Fruit fly (Drosophila melanogaster): ENCODE data around the gene CG32856.

Gene CG32856

dm6 chr3R:15972298-15972978 lies 7.3 kb upstream of the CG32856 start, which contains the start of gene mor:
Gene mor, minus strand, starts transcription at chr3R:15972913.
- no peak for TF ChIP-seq HLH106 (tag; optimal IDR thresholded peaks at IDR 0.05)
- TF ChIP-seq GATAd (GFP tag; optimal IDR thresholded peaks at IDR 0.05) = no peak
- no peak for TF ChIP-seq CG32264 (GFP tag; optimal IDR thresholded peaks at IDR 0.05)

- TF ChIP-seq sv (GFP tag; optimal IDR thresholded peaks at IDR 0.05) (no peak), dmrt93B (GFP tag; optimal IDR thresholded peaks at IDR 0.05) (no peak), Myc (optimal IDR thresholded peaks at IDR 0.05) (no peak), Hnf4 (GFP tag; optimal IDR thresholded peaks at IDR 0.05) (peak; percentile 66), Jra (GFP tag; optimal IDR thresholded peaks at IDR 0.05) (peak; percentile 55)
Observed at dm6 chr3R:15963690-15964281, 1.4 kb downstream of the CG32856 start, which contains the start of the genes CG4287 and CG5516. Gene CG4287, minus strand, starts transcription at chr3R:15963867. Gene CG5516, plus strand, starts transcription at chr3R:15963884.

- TF ChIP-seq CrebA (GFP tag; optimal IDR thresholded peaks at IDR 0.05; ENCODE audit: borderline replicate concordance) (no peak), Hr83 (GFP tag; optimal IDR thresholded peaks at IDR 0.05; ENCODE audit: poor library complexity, severe bottlenecking) (no peak), br (GFP tag; optimal IDR thresholded peaks at IDR 0.05) (no peak), CG32264 (GFP tag; optimal IDR thresholded peaks at IDR 0.05) (no peak), h (GFP tag; optimal IDR thresholded peaks at IDR 0.05) (no peak), rgr (GFP tag; optimal IDR thresholded peaks at IDR 0.05) (no peak), brk (GFP tag; optimal IDR thresholded peaks at IDR 0.05) (no peak), Dfd (GFP tag; optimal IDR thresholded peaks at IDR 0.05) (no peak), lola (GFP tag; optimal IDR thresholded peaks at IDR 0.05) (no peak), psq (GFP tag; optimal IDR thresholded peaks at IDR 0.05) (no peak), Abd-B (GFP tag; optimal IDR thresholded peaks at IDR 0.05) (no peak), Dif (GFP tag; optimal IDR thresholded peaks at IDR 0.05; ENCODE audit: partially characterized antibody) (no peak), Sp1 (GFP tag; optimal IDR thresholded peaks at IDR 0.05) (no peak), pan (optimal IDR thresholded peaks at IDR 0.05) (no peak), fru (GFP tag; optimal IDR thresholded peaks at IDR 0.05) (no peak), Mio (GFP tag; optimal IDR thresholded peaks at IDR 0.05) (no peak), N (GFP tag; optimal IDR thresholded peaks at IDR 0.05) (no peak), Jra (GFP tag; optimal IDR thresholded peaks at IDR 0.05) (no peak), dmrt93B (GFP tag; optimal IDR thresholded peaks at IDR 0.05) (no peak), foxo (GFP tag; optimal IDR thresholded peaks at IDR 0.05) (no peak)
Observed at dm6 chr3R:15950843-15951242, 14.3 kb downstream of the CG32856 start, which contains the start of the genes CG31088 and CG46383. Gene CG31088, minus strand, starts transcription at chr3R:15950943. Gene CG46383, minus strand, starts transcription at chr3R:15950943.

- TF ChIP-seq Jra (GFP tag; optimal IDR thresholded peaks at IDR 0.05) (no peak), GATAd (GFP tag; optimal IDR thresholded peaks at IDR 0.05) (no peak), Hnf4 (GFP tag; optimal IDR thresholded peaks at IDR 0.05) (no peak), dsf (GFP tag; optimal IDR thresholded peaks at IDR 0.05; ENCODE audit: borderline replicate concordance) (no peak), pan (optimal IDR thresholded peaks at IDR 0.05) (no peak), rgr (GFP tag; optimal IDR thresholded peaks at IDR 0.05) (no peak), br (GFP tag; optimal IDR thresholded peaks at IDR 0.05) (no peak), HLH106 (tag; optimal IDR thresholded peaks at IDR 0.05) (no peak), woc (GFP tag; optimal IDR thresholded peaks at IDR 0.05) (no peak)
Observed at dm6 chr3R:15947605-15948004, 17.5 kb downstream of the CG32856 start.

- TF ChIP-seq brk (GFP tag; optimal IDR thresholded peaks at IDR 0.05) (no peak), ey (GFP tag; optimal IDR thresholded peaks at IDR 0.05) (no peak), rgr (GFP tag; optimal IDR thresholded peaks at IDR 0.05) (no peak), dl (GFP tag; optimal IDR thresholded peaks at IDR 0.05; ENCODE audit: insufficient read depth in 1 of 2, partially characterized antibody in 2 of 2) (no peak), CrebA (GFP tag; optimal IDR thresholded peaks at IDR 0.05; ENCODE audit: borderline replicate concordance) (no peak), Jra (GFP tag; optimal IDR thresholded peaks at IDR 0.05) (no peak), OdsH (GFP tag; optimal IDR thresholded peaks at IDR 0.05) (no peak), foxo (GFP tag; optimal IDR thresholded peaks at IDR 0.05) (no peak), Hr78 (GFP tag; optimal IDR thresholded peaks at IDR 0.05) (no peak)
Observed at dm6 chr3R:15937708-15938107, 27.4 kb downstream of the CG32856 start.

Measured in whole organism, wandering third instar larva.